Worm (Caenorhabditis elegans): ENCODE measurements around the gene C25F9.2.

Gene C25F9.2

DNA sequence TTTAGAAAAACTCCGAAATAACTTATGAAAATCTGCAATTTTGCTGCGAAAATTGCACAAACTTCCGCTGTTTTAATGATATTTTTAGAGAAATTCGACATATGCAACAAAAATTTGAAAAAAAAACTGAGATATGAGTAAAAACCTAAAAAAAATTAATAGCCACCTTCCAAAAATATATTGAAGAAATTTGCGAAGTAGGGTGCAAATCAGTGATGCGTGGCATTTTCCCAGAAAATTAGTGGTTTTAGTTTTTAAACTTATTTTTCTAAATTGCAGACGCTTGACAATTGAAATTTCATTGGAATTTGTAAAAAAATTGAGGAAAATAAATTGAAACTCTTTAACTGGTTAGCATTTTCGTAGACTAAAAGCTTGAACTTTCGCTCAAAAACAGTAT lies 22.4 kb upstream of the C25F9.2 start, which contains the start of gene C25F9.13 (continued):
- TF ChIP-seq efl-1 (GFP tag; optimal IDR thresholded peaks at IDR 0.05) (no peak), die-1 (tag; optimal IDR thresholded peaks at IDR 0.05) (no peak)

DNA sequence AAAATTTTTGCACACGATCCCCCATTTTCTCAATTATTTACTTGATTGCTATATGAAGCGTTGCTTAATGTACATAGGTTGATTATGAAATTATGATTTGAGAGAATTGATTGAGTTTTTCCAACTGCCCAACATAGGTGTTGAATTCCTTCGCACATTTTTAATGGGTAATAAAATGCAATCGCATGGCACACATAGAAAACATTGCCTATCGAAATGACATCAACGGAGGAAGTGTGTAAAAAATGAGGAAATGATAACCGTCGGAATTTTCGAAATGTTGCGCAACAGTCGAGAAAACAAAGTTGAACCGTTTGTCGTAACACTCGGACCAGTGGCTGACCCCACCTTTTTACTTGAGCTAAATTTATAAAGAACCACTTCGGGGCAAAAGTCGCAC lies 22.0 kb upstream of the C25F9.2 start:
- peak; percentile 50; the same call in 1 of the 2 replicates for TF ChIP-seq cebp-1 (GFP tag; IDR thresholded peaks at IDR 0.05)
- peak; percentile 42 for TF ChIP-seq cebp-1 (tag; optimal IDR thresholded peaks at IDR 0.05)

DNA sequence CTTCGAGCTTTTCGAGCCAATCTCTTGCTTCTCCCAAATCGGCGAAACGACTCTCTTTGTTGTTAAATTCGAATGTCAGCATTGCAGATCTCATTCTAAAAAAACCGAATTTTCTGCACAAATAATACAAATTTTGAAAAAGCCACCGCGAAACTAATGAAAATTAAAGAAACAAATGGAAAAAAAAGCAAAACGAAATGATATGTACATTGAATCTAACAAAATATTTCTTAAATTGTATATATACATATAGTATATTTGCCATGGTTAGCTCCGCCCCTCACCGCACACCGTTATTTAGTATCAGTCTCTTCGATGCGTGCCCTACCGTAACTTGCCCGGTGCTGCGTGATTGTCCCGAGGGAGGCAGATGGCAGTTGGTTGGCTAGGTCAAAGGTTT lies 20.7 kb upstream of the C25F9.2 start, which contains the start of gene srw-86:
srw-86 (minus strand) TSS at position 101 of the 400 bp plus-strand sequence.
- no peak for TF ChIP-seq B0035.1 (tag; optimal IDR thresholded peaks at IDR 0.05)
- no peak for TF ChIP-seq tbx-9 (tag; optimal IDR thresholded peaks at IDR 0.05; ENCODE audit: borderline replicate concordance)
- TF ChIP-seq dpl-1 (GFP tag; optimal IDR thresholded peaks at IDR 0.05), result no peak
- TF ChIP-seq Y56A3A.18 (GFP tag; IDR thresholded peaks at IDR 0.05), result no peak
- no peak for TF ChIP-seq pbrm-1 (GFP tag; IDR thresholded peaks at IDR 0.05)
- no peak for TF ChIP-seq Y79H2A.3 (GFP tag; conservative IDR thresholded peaks at IDR 0.05)
- TF ChIP-seq him-1 (tag; optimal IDR thresholded peaks at IDR 0.05), result no peak
- TF ChIP-seq B0019.2 (GFP tag; conservative IDR thresholded peaks at IDR 0.05), result no peak
- TF ChIP-seq ceh-58 (GFP tag; IDR thresholded peaks at IDR 0.05), result no peak

DNA sequence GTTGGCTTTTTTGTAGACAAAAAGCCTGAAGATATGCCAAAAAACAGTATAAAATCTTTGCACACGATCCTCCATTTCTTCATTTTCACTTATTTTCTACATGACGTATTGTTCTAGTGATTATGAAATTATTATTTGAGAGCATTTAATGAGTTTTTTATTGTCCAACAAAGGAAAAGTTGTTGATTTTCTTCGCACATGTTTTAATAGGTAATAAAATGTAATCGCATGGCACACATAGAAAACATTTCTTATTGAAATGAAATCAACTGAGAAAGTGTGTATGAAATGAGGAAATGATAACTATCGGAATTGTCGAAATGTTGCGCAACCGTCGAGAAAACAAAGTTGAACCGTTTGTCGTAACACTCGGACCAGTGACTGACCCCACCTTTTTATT lies 19.8 kb upstream of the C25F9.2 start:
- TF ChIP-seq ccch-3 (GFP tag; optimal IDR thresholded peaks at IDR 0.05), result no peak
- TF ChIP-seq hsf-1 (GFP tag; IDR thresholded peaks at IDR 0.05), result no peak
- TF ChIP-seq Y53F4B.3 (GFP tag; IDR thresholded peaks at IDR 0.05), result no peak
- TF ChIP-seq nhr-120 (GFP tag; IDR thresholded peaks at IDR 0.05), result no peak
- no peak for TF ChIP-seq nhr-80 (tag; optimal IDR thresholded peaks at IDR 0.05)
- no peak for TF ChIP-seq lir-1 (GFP tag; conservative IDR thresholded peaks at IDR 0.05)
- no peak for TF ChIP-seq ceh-58 (GFP tag; IDR thresholded peaks at IDR 0.05)
- no peak for TF ChIP-seq bed-1 (GFP tag; IDR thresholded peaks at IDR 0.05)
- no peak for TF ChIP-seq repo-1 (tag; optimal IDR thresholded peaks at IDR 0.05)
- TF ChIP-seq F49E8.2 (tag; optimal IDR thresholded peaks at IDR 0.05; ENCODE audit: insufficient read depth), result no peak
- no peak for TF ChIP-seq fkh-3 (tag; optimal IDR thresholded peaks at IDR 0.05)
- TF ChIP-seq K12H6.12 (tag; optimal IDR thresholded peaks at IDR 0.05), result no peak
- no peak for TF ChIP-seq unc-62 (GFP tag; optimal IDR thresholded peaks at IDR 0.05)
- TF ChIP-seq attf-3 (GFP tag; conservative IDR thresholded peaks at IDR 0.05), result no peak
- TF ChIP-seq ekl-4 (GFP tag; IDR thresholded peaks at IDR 0.05), result no peak
- peak; percentile 40; the same call in 1 of the 2 replicates for TF ChIP-seq cebp-1 (GFP tag; IDR thresholded peaks at IDR 0.05)
- TF ChIP-seq cebp-1 (tag; optimal IDR thresholded peaks at IDR 0.05), result peak; percentile 49
- TF ChIP-seq ztf-18 (tag; optimal IDR thresholded peaks at IDR 0.05), result no peak
- TF ChIP-seq nfyb-1 (GFP tag; IDR thresholded peaks at IDR 0.05), result 0 out of 2 replicates have a peak, but pooled peaks have one; percentile 8

DNA sequence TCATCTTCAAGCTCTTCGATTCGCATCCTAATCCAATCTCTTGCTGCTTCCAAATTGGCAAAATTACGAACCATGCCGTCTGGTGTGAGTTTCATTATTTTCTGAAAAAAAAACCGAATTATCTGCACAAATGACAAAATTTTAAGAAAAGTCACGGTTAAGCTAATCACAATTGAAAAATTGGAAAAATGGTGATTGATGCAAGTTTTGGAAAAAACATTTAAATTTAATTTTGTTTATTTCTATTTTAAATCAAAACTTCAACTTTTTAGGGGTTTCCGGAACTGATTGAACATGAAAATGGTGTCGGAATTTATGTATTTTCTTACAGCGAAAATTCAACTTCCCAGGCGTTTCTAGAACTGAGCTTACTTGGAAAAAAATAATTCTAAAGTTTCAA lies 18.4 kb upstream of the C25F9.2 start, which contains the start of gene C25F9.12:
C25F9.12 (minus strand) TSS at position 101 of the 400 bp plus-strand sequence.
- TF ChIP-seq zim-3 (tag; optimal IDR thresholded peaks at IDR 0.05), result no peak
- TF ChIP-seq attf-3 (GFP tag; conservative IDR thresholded peaks at IDR 0.05), result no peak
- no peak for TF ChIP-seq F37B4.10 (GFP tag; IDR thresholded peaks at IDR 0.05)
- no peak for TF ChIP-seq nhr-80 (tag; optimal IDR thresholded peaks at IDR 0.05)
- no peak for TF ChIP-seq lsl-1 (GFP tag; optimal IDR thresholded peaks at IDR 0.05)
